Fruit fly (Drosophila melanogaster) whole organism, prepupa: Measurements from ENCODE around the gene Rpn1.

ENCODE experiments used
- CG11294 ChIP-seq: fragments of 200-800 bp; sonication (Bioruptor generic); IDR thresholded peaks from 2 replicates; pipeline ENCODE4 v1.3.6; 2022; ENCODE audit warnings: missing biosample characterization, missing genetic modification characterization
- CG11762 ChIP-seq: fragments of 200-800 bp; sonication (Bioruptor generic); optimal IDR thresholded peaks from 3 replicates; lab custom pipeline; 2016; ENCODE audit warnings: missing biosample characterization, missing genetic modification characterization; ENCODE audit not compliant: insufficient read depth
- CG15336 ChIP-seq: fragments of 200-800 bp; sonication (Bioruptor generic); IDR thresholded peaks from 2 replicates; pipeline ENCODE4 v1.3.6; 2022; ENCODE audit warnings: missing biosample characterization, missing genetic modification characterization
- CG1621 ChIP-seq: fragments of 200-800 bp; sonication (Bioruptor generic); optimal IDR thresholded peaks from 3 replicates; lab custom pipeline; 2018; ENCODE audit warnings: missing biosample characterization, mild to moderate bottlenecking, missing genetic modification characterization
- CG31627 ChIP-seq: fragments of 200-800 bp; sonication (Bioruptor generic); optimal IDR thresholded peaks from 3 replicates; lab custom pipeline; 2016; ENCODE audit warnings: missing biosample characterization, missing genetic modification characterization
- CG34406 ChIP-seq: fragments of 200-800 bp; sonication (Bioruptor generic); optimal IDR thresholded peaks from 3 replicates; lab custom pipeline; 2016; ENCODE audit warnings: missing biosample characterization, missing genetic modification characterization
- CG3919 ChIP-seq: fragments of 200-800 bp; sonication (Bioruptor generic); optimal IDR thresholded peaks from 3 replicates; lab custom pipeline; 2016; ENCODE audit warnings: missing biosample characterization, missing genetic modification characterization
- CG4318 ChIP-seq: fragments of 200-800 bp; sonication (Bioruptor generic); optimal IDR thresholded peaks from 3 replicates; lab custom pipeline; 2017; ENCODE audit warnings: missing biosample characterization, mild to moderate bottlenecking, missing genetic modification characterization
- CG6163 ChIP-seq: fragments of 200-800 bp; sonication (Bioruptor generic); IDR thresholded peaks from 3 replicates; pipeline ENCODE4 v1.3.6; 2022; ENCODE audit warnings: missing biosample characterization, missing genetic modification characterization
- CG6276 ChIP-seq: fragments of 200-800 bp; sonication (Bioruptor generic); optimal IDR thresholded peaks from 2 replicates; lab custom pipeline; 2017; ENCODE audit warnings: missing biosample characterization, mild to moderate bottlenecking, missing genetic modification characterization
- CG6792 ChIP-seq: fragments of 200-800 bp; sonication (Bioruptor generic); optimal IDR thresholded peaks from 3 replicates; lab custom pipeline; 2016; ENCODE audit warnings: missing biosample characterization, missing genetic modification characterization
- CG6854 ChIP-seq: fragments of 200-800 bp; sonication (Bioruptor generic); optimal IDR thresholded peaks from 2 replicates; lab custom pipeline; 2017; ENCODE audit warnings: missing biosample characterization, mild to moderate bottlenecking, missing genetic modification characterization
- CG7368 ChIP-seq: fragments of 200-800 bp; sonication (Bioruptor generic); optimal IDR thresholded peaks from 3 replicates; lab custom pipeline; 2016; ENCODE audit warnings: missing biosample characterization, missing genetic modification characterization
- CG8319 ChIP-seq: fragments of 200-800 bp; sonication (Bioruptor generic); optimal IDR thresholded peaks from 3 replicates; lab custom pipeline; 2016; ENCODE audit warnings: missing biosample characterization, missing genetic modification characterization
- CG8632 ChIP-seq: fragments of 200-800 bp; sonication (Bioruptor generic); optimal IDR thresholded peaks from 3 replicates; lab custom pipeline; 2016; ENCODE audit warnings: missing biosample characterization, missing genetic modification characterization
- Eip75B ChIP-seq: fragments of 200-800 bp; sonication (Bioruptor generic); optimal IDR thresholded peaks from 3 replicates; lab custom pipeline; 2016; ENCODE audit warnings: missing biosample characterization, missing genetic modification characterization
- Eip78C ChIP-seq: fragments of 200-800 bp; sonication (Bioruptor generic); peaks from one replicate; lab custom pipeline; 2016; ENCODE audit warnings: missing biosample characterization, missing genetic modification characterization
- Eip93F ChIP-seq: fragments of 200-800 bp; sonication (Bioruptor generic); optimal IDR thresholded peaks from 2 replicates; lab custom pipeline; 2016; ENCODE audit warnings: missing biosample characterization, mild to moderate bottlenecking, missing genetic modification characterization
- Ets21C ChIP-seq: fragments of 200-800 bp; sonication (Bioruptor generic); optimal IDR thresholded peaks from 3 replicates; lab custom pipeline; 2016; ENCODE audit warnings: missing biosample characterization, missing genetic modification characterization
- Hr38 ChIP-seq: sonication (Bioruptor generic); optimal IDR thresholded peaks from 2 replicates; lab custom pipeline; 2016; ENCODE audit warnings: missing biosample characterization, missing genetic modification characterization
- Hr39 ChIP-seq: fragments of 200-800 bp; sonication (Bioruptor generic); optimal IDR thresholded peaks from 2 replicates; lab custom pipeline; 2016; ENCODE audit warnings: missing biosample characterization, missing genetic modification characterization
- Hr4 ChIP-seq: fragments of 200-800 bp; sonication (Bioruptor generic); optimal IDR thresholded peaks from 3 replicates; lab custom pipeline; 2016; ENCODE audit warnings: missing biosample characterization, missing genetic modification characterization
- Met ChIP-seq: fragments of 200-800 bp; sonication (Bioruptor generic); optimal IDR thresholded peaks from 3 replicates; lab custom pipeline; 2016; ENCODE audit warnings: missing biosample characterization, missing genetic modification characterization
- OdsH ChIP-seq: fragments of 200-800 bp; sonication (Bioruptor generic); optimal IDR thresholded peaks from 3 replicates; lab custom pipeline; 2016; ENCODE audit warnings: missing biosample characterization, missing genetic modification characterization
- Smox ChIP-seq: fragments of 200-800 bp; sonication (Bioruptor generic); optimal IDR thresholded peaks from 3 replicates; lab custom pipeline; 2016; ENCODE audit warnings: missing biosample characterization, missing genetic modification characterization
- Sox102F ChIP-seq: fragments of 200-800 bp; sonication (Bioruptor generic); optimal IDR thresholded peaks from 2 replicates; lab custom pipeline; 2016; ENCODE audit warnings: missing biosample characterization, mild to moderate bottlenecking, missing genetic modification characterization
- Sox15 ChIP-seq: fragments of 200-800 bp; sonication (Bioruptor generic); optimal IDR thresholded peaks from 3 replicates; lab custom pipeline; 2016; ENCODE audit warnings: missing biosample characterization, missing genetic modification characterization
- acj6 ChIP-seq: fragments of 200-800 bp; sonication (Bioruptor generic); optimal IDR thresholded peaks from 3 replicates; lab custom pipeline; 2016; ENCODE audit warnings: missing biosample characterization, missing genetic modification characterization
- cyc ChIP-seq: fragments of 200-800 bp; sonication (Bioruptor generic); optimal IDR thresholded peaks from 3 replicates; lab custom pipeline; 2016; ENCODE audit warnings: missing biosample characterization, missing genetic modification characterization
- dac ChIP-seq: fragments of 200-800 bp; sonication (Bioruptor generic); optimal IDR thresholded peaks from 2 replicates; lab custom pipeline; 2017; ENCODE audit warnings: missing biosample characterization, mild to moderate bottlenecking, missing genetic modification characterization
- dsx ChIP-seq: fragments of 200-800 bp; optimal IDR thresholded peaks from 3 replicates; lab custom pipeline; 2019; ENCODE audit warnings: missing biosample characterization, mild to moderate bottlenecking, missing genetic modification characterization, moderate library complexity; ENCODE audit not compliant: poor library complexity, severe bottlenecking
- eg ChIP-seq: fragments of 200-800 bp; sonication (Bioruptor generic); IDR thresholded peaks from 3 replicates; pipeline ENCODE4 v1.3.6; 2022; ENCODE audit warnings: missing biosample characterization, missing genetic modification characterization
- fd59A ChIP-seq: fragments of 200-800 bp; sonication (Bioruptor generic); optimal IDR thresholded peaks from 2 replicates; lab custom pipeline; 2017; ENCODE audit warnings: missing biosample characterization, mild to moderate bottlenecking, missing genetic modification characterization, missing genetic modification reagents
- fd85E ChIP-seq: fragments of 200-800 bp; sonication (Bioruptor generic); optimal IDR thresholded peaks from 3 replicates; lab custom pipeline; 2016; ENCODE audit warnings: missing biosample characterization, missing genetic modification characterization
- fkh ChIP-seq: fragments of 200-800 bp; sonication (Bioruptor generic); optimal IDR thresholded peaks from 3 replicates; lab custom pipeline; 2017; ENCODE audit warnings: missing biosample characterization, mild to moderate bottlenecking, missing genetic modification characterization, moderate library complexity
- lz ChIP-seq: fragments of 200-800 bp; sonication (Bioruptor generic); optimal IDR thresholded peaks from 3 replicates; lab custom pipeline; 2016; ENCODE audit warnings: missing biosample characterization, missing genetic modification characterization
- net ChIP-seq: fragments of 200-800 bp; sonication (Bioruptor generic); optimal IDR thresholded peaks from 3 replicates; lab custom pipeline; 2016; ENCODE audit warnings: missing biosample characterization, missing genetic modification characterization
- pdm3 ChIP-seq: fragments of 200-800 bp; sonication (Bioruptor generic); optimal IDR thresholded peaks from 3 replicates; lab custom pipeline; 2016; ENCODE audit warnings: missing biosample characterization, missing genetic modification characterization
- salr ChIP-seq, 2 experiments: fragments of 200-800 bp; sonication (Bioruptor generic); optimal IDR thresholded peaks; 3 replicates each; lab custom pipeline; 2016 to 2018; ENCODE audit warnings: missing biosample characterization in 2 of 2, missing genetic modification characterization in 2 of 2, mild to moderate bottlenecking in 1 of 2
- spab ChIP-seq: fragments of 200-800 bp; sonication (Bioruptor generic); optimal IDR thresholded peaks from 2 replicates; lab custom pipeline; 2017; ENCODE audit warnings: missing biosample characterization, mild to moderate bottlenecking, missing genetic modification characterization, missing genetic modification reagents
- svp ChIP-seq: fragments of 200-800 bp; sonication (Bioruptor generic); peaks from one replicate; lab custom pipeline; 2016; ENCODE audit warnings: missing biosample characterization, missing genetic modification characterization
- topi ChIP-seq: fragments of 200-800 bp; sonication (Bioruptor generic); optimal IDR thresholded peaks from 3 replicates; lab custom pipeline; 2016; ENCODE audit warnings: missing biosample characterization, missing genetic modification characterization
- vri ChIP-seq: fragments of 200-800 bp; sonication (Bioruptor generic); optimal IDR thresholded peaks from 3 replicates; lab custom pipeline; 2016; ENCODE audit warnings: missing biosample characterization, mild to moderate bottlenecking, missing genetic modification characterization

The Rpn1 gene

DNA sequence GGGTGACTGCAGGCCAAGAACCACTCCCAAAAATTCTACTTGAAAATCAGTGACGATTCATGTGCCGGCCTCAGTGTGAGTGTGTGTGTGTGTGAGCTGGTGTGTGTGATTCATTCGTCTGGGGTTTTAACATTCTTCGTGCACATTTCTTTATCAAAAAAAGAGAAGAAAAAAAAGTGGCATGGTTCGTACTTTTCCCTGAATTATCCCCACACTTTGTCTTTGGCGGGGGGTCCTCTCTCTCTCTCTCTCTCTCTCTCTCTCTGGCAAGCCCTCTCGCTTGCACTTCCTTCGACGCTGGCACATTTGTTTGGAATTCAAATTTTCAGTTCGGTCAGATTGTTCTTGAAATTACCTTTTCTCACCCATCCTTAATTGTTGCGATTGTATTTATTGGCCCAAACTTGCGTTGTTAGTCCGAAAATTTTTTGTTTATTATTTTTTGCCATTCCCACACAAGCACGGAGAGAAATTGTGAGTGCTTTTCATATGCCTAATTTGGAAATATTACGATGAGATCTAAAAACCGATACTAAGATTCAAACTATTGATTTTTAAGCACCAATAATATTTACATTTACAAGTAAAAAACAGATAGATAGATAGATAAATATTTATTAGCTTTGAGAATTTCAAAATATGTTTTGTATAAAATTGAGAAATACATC is 14.3 kb downstream of the Rpn1 start (continued):
- TF ChIP-seq CG7368 (GFP tag; lab: Kevin White, UChicago): peak; percentile 17
- TF ChIP-seq CG31627 (GFP tag; lab: Kevin White, UChicago): peak; percentile 30
- no peak for TF ChIP-seq Sox15
- no peak for TF ChIP-seq Sox102F (GFP tag; lab: Kevin White, UChicago)
- TF ChIP-seq OdsH (GFP tag; lab: Kevin White, UChicago): peak; percentile 36
- TF ChIP-seq CG15336: 0 out of 2 replicates have a peak, but pooled peaks have one; percentile 10
- TF ChIP-seq CG4318 (GFP tag; lab: Kevin White, UChicago): no peak
- TF ChIP-seq CG6854 (GFP tag; lab: Kevin White, UChicago): peak; percentile 30
- peak; percentile 82 for TF ChIP-seq dsx (GFP tag; lab: Kevin White, UChicago)
- TF ChIP-seq Met (GFP tag; lab: Kevin White, UChicago): peak; percentile 30
- peak; percentile 82 for TF ChIP-seq Eip78C (GFP tag; lab: Kevin White, UChicago)
- TF ChIP-seq acj6: peak; percentile 8
- TF ChIP-seq CG1621 (tag; lab: Kevin White, UChicago): no peak
- no peak for TF ChIP-seq CG8632 (GFP tag; lab: Kevin White, UChicago)
- TF ChIP-seq Eip93F (GFP tag; lab: Kevin White, UChicago): no peak
- TF ChIP-seq fd59A: no peak
- no peak for TF ChIP-seq CG11762
- peak; percentile 35 for TF ChIP-seq topi (GFP tag; lab: Kevin White, UChicago)
- TF ChIP-seq CG6163 (GFP tag; lab: Robert Waterston, UW): peak; percentile 73; the same call in 2 of the 3 replicates
- TF ChIP-seq lz (GFP tag; lab: Kevin White, UChicago): peak; percentile 34
- TF ChIP-seq salr (GFP tag; optimal IDR thresholded peaks at IDR 0.05; lab: Kevin White, UChicago): peak in 1 of 2 experiments; percentile 27
- TF ChIP-seq Eip75B: peak; percentile 9
- TF ChIP-seq fd85E (GFP tag; lab: Kevin White, UChicago): no peak
- no peak for TF ChIP-seq CG6792
- TF ChIP-seq eg (GFP tag; lab: Robert Waterston, UW): no peak; the same call in 2 of the 3 replicates
- TF ChIP-seq Hr4 (GFP tag; lab: Kevin White, UChicago): peak; percentile 60
- TF ChIP-seq svp (GFP tag; lab: Kevin White, UChicago): peak; percentile 38
- TF ChIP-seq Smox (GFP tag; lab: Kevin White, UChicago): peak; percentile 48
- peak; percentile 20 for TF ChIP-seq CG3919
- TF ChIP-seq net (GFP tag; lab: Kevin White, UChicago): peak; percentile 3
- no peak for TF ChIP-seq CG8319 (GFP tag; lab: Kevin White, UChicago)

DNA sequence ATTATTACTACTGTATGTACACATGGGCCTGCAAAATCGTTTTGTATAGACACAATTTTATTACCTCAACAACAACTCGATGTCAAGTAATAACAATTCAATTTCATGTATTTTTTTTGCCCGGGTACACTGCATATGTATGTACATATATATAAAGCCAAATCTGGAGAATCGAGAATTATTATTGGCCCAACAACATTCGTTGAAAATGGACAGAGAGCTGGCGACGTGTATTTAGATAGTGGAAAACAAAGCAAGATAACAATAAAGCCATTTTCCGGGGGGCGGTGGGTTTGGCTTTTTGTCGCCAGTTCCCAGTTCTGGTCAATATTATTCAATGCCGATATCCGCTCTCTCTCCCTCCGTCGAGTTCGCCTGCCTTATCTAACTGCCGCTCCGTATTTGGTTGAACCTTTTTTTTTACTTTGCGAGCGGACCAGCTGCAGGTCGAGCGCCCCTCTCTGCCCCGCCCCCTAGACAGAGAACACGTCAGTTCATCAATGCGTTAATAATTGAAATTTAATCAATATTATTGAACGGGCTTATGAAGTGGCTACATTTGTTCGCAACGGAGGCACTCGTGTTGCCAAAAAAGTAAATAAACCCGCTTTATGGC is 15.0 kb downstream of the Rpn1 start:
- TF ChIP-seq Eip78C (GFP tag; lab: Kevin White, UChicago) (peak; percentile 65), svp (GFP tag; lab: Kevin White, UChicago) (peak; percentile 81), vri (GFP tag; lab: Kevin White, UChicago) (peak; percentile 100), dac (GFP tag; lab: Kevin White, UChicago) (no peak), fkh (peak; percentile 37), CG6163 (GFP tag; lab: Robert Waterston, UW) (0 out of 3 replicates have a peak, but pooled peaks have one; percentile 39)

DNA sequence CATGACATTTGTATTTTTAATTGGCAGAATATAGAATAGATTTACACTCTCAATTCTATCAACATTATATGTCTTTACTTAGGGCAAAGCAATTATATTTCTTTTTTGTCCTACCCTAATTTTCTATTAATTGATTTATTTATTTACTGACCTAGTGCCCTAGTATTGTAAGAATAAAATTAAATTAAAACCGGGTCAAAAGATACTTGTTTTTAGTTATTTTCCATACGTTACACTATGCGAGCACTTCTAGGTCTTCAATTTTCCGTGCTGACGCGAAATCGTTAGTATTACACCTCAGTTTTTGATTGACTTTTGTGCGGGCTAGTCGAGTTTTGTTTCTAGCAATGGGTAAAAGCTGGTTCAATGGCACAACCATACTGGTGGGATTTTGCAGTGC is 16.5 kb downstream of the Rpn1 start, which contains the start of gene CG46462:
Gene CG46462, plus strand, starts transcription at position 301 of the 400 bp plus-strand sequence.
- TF ChIP-seq Smox (GFP tag; lab: Kevin White, UChicago) (no peak), CG6276 (GFP tag; lab: Kevin White, UChicago) (no peak), CG6163 (GFP tag; lab: Robert Waterston, UW) (no peak), CG4318 (GFP tag; lab: Kevin White, UChicago) (no peak), pdm3 (GFP tag; lab: Kevin White, UChicago) (no peak), spab (GFP tag; lab: Kevin White, UChicago) (no peak), cyc (GFP tag; lab: Kevin White, UChicago) (no peak), CG3919 (no peak), lz (GFP tag; lab: Kevin White, UChicago) (no peak), Sox102F (GFP tag; lab: Kevin White, UChicago) (no peak), CG11294 (GFP tag; lab: Robert Waterston, UW) (no peak), Met (GFP tag; lab: Kevin White, UChicago) (no peak), Hr4 (GFP tag; lab: Kevin White, UChicago) (no peak), Hr39 (GFP tag; lab: Kevin White, UChicago) (no peak), Ets21C (GFP tag; lab: Kevin White, UChicago) (no peak), CG34406 (GFP tag; lab: Kevin White, UChicago) (no peak), CG7368 (GFP tag; lab: Kevin White, UChicago) (no peak), fkh (no peak), Hr38 (no peak)
